Worm (Caenorhabditis elegans): ENCODE results near the gene T10C6.10.

T10C6.10 gene

ce11 chrV:16024300-16024699 is 11.9 kb upstream of the T10C6.10 start, which contains the start of gene T10C6.6:
Gene T10C6.6, plus strand, starts transcription at chrV:16024326.
- TF ChIP-seq lsl-1 (GFP tag; optimal IDR thresholded peaks at IDR 0.05) (peak; percentile 88), F55B11.4 (tag; optimal IDR thresholded peaks at IDR 0.05; ENCODE audit: borderline replicate concordance, insufficient read depth) (no peak), D2030.7 (GFP tag; IDR thresholded peaks at IDR 0.05) (peak; percentile 56), him-1 (tag; optimal IDR thresholded peaks at IDR 0.05) (peak; percentile 12), madf-6 (GFP tag; IDR thresholded peaks at IDR 0.05) (peak; percentile 81), aptf-3 (GFP tag; IDR thresholded peaks at IDR 0.05) (no peak), ztf-28 (GFP tag; IDR thresholded peaks at IDR 0.05) (no peak), akir-1 (GFP tag; optimal IDR thresholded peaks at IDR 0.05) (no peak), B0336.3 (GFP tag; IDR thresholded peaks at IDR 0.05) (peak; percentile 24; the same call in 1 of the 2 replicates), xnd-1 (tag; optimal IDR thresholded peaks at IDR 0.05) (peak; percentile 79), ztf-18 (tag; optimal IDR thresholded peaks at IDR 0.05) (no peak), F49E8.2 (tag; optimal IDR thresholded peaks at IDR 0.05; ENCODE audit: insufficient read depth) (peak; percentile 1), madf-8 (GFP tag; conservative IDR thresholded peaks at IDR 0.05) (peak; percentile 38; the same call in 1 of the 2 replicates), ekl-4 (GFP tag; IDR thresholded peaks at IDR 0.05) (peak; percentile 54; the same call in 1 of the 2 replicates), ceh-79 (tag; optimal IDR thresholded peaks at IDR 0.05) (peak; percentile 38), C17E4.6 (GFP tag; IDR thresholded peaks at IDR 0.05) (no peak), F33H1.4 (GFP tag; IDR thresholded peaks at IDR 0.05) (peak; percentile 84), snpc-4 (GFP tag; optimal IDR thresholded peaks at IDR 0.05) (no peak), snpc-4 (tag; optimal IDR thresholded peaks at IDR 0.05) (peak in 2 of 4 experiments; percentile 24 to 35), attf-6 (GFP tag; IDR thresholded peaks at IDR 0.05) (no peak), B0261.1 (tag; optimal IDR thresholded peaks at IDR 0.05) (no peak), hmg-20 (GFP tag; IDR thresholded peaks at IDR 0.05) (no peak)

ce11 chrV:16024917-16025316 is 11.3 kb upstream of the T10C6.10 start:
- no peak for TF ChIP-seq tbp1 (GFP tag; optimal IDR thresholded peaks at IDR 0.05)
- peak; percentile 51 for TF ChIP-seq zfh-2 (GFP tag; conservative IDR thresholded peaks at IDR 0.05)

- TF ChIP-seq nfya-1 (tag; optimal IDR thresholded peaks at IDR 0.05; ENCODE audit: borderline replicate concordance, insufficient read depth), result no peak
- peak; percentile 92 for TF ChIP-seq aptf-2 (GFP tag; conservative IDR thresholded peaks at IDR 0.05)
- no peak for TF ChIP-seq mcd-1 (GFP tag; IDR thresholded peaks at IDR 0.05)
Observed at ce11 chrV:16029237-16029636, 7.0 kb upstream of the T10C6.10 start.

ce11 chrV:16031571-16031970 is 4.6 kb upstream of the T10C6.10 start, which contains the start of gene T10C6.7:
Gene T10C6.7, minus strand, starts transcription at chrV:16031713.
- TF ChIP-seq xnd-1 (tag; optimal IDR thresholded peaks at IDR 0.05) (peak; percentile 7), cebp-1 (GFP tag; IDR thresholded peaks at IDR 0.05) (no peak), cebp-1 (tag; optimal IDR thresholded peaks at IDR 0.05) (no peak), D2030.7 (GFP tag; IDR thresholded peaks at IDR 0.05) (peak; percentile 18; the same call in 1 of the 2 replicates), lin-40 (tag; optimal IDR thresholded peaks at IDR 0.05) (no peak), tbp1 (GFP tag; optimal IDR thresholded peaks at IDR 0.05) (no peak), aptf-2 (GFP tag; conservative IDR thresholded peaks at IDR 0.05) (peak; percentile 100), efl-1 (GFP tag; optimal IDR thresholded peaks at IDR 0.05) (peak; percentile 34), madf-6 (GFP tag; IDR thresholded peaks at IDR 0.05) (peak; percentile 87), hrde-1 (tag; optimal IDR thresholded peaks at IDR 0.05; ENCODE audit: borderline replicate concordance) (no peak), madf-8 (GFP tag; conservative IDR thresholded peaks at IDR 0.05) (peak; percentile 69), lir-1 (GFP tag; conservative IDR thresholded peaks at IDR 0.05) (0 out of 2 replicates have a peak, but pooled peaks have one; percentile 10), madf-3 (GFP tag; IDR thresholded peaks at IDR 0.05) (peak; percentile 39; the same call in 1 of the 2 replicates), aptf-3 (GFP tag; IDR thresholded peaks at IDR 0.05) (peak; percentile 98)

All from whole organism, young adult.